Fruit fly (Drosophila melanogaster): ENCODE data around the gene CG2247.

DNA sequence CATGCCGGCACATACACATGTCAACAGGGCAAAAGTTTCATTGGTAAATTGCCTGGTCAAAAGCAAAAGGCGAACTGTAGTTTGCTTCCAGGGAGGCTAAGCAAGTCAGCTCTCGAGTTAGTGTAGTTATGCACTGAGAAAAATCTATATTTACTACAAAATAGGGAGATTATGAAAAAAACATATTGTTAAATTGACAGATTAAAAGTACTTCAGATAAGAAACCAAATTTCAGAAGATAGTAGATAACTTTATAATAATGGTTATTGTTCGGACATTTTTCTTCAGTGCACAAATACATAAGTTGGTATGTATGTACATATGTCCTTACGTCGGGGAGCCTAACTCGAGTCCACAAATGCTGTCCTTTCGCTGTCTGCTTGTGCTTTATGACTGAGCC lies 45.7 kb upstream of the CG2247 start:
- TF ChIP-seq CG8478 (optimal IDR thresholded peaks at IDR 0.05) = no peak
- TF ChIP-seq CTCF (optimal IDR thresholded peaks at IDR 0.05) = no peak

Measured in S2 (cell line).